Fruit fly (Drosophila melanogaster) whole organism, embryonic: Measurements from ENCODE around the gene CG43925.

Experiments
- Abd-B ChIP-seq: fragments of 200-800 bp; sonication (Bioruptor generic); optimal IDR thresholded peaks from 2 replicates; lab custom pipeline; 2018; ENCODE audit warnings: missing biosample characterization, mild to moderate bottlenecking, missing genetic modification characterization, moderate library complexity
- Asciz ChIP-seq: fragments of 200-800 bp; sonication (Bioruptor generic); optimal IDR thresholded peaks from 2 replicates; lab custom pipeline; 2017; ENCODE audit warnings: missing biosample characterization, mild to moderate bottlenecking, missing genetic modification characterization, missing genetic modification reagents
- CG10462 ChIP-seq: fragments of 200-800 bp; sonication (Bioruptor generic); optimal IDR thresholded peaks from 2 replicates; lab custom pipeline; 2016; ENCODE audit warnings: missing biosample characterization, missing genetic modification characterization
- CG12299 ChIP-seq: fragments of 200-800 bp; sonication (Bioruptor generic); optimal IDR thresholded peaks from 2 replicates; lab custom pipeline; 2018; ENCODE audit warnings: missing biosample characterization, mild to moderate bottlenecking, missing genetic modification characterization
- CG12744 ChIP-seq: fragments of 200-800 bp; sonication (Bioruptor generic); optimal IDR thresholded peaks from 2 replicates; lab custom pipeline; 2016; ENCODE audit warnings: missing biosample characterization, missing genetic modification characterization
- CG13894 ChIP-seq: fragments of 200-800 bp; sonication (Bioruptor generic); optimal IDR thresholded peaks from 3 replicates; lab custom pipeline; 2018; ENCODE audit warnings: missing biosample characterization, mild to moderate bottlenecking, missing genetic modification characterization, moderate library complexity
- CG14667 ChIP-seq: fragments of 200-800 bp; sonication (Bioruptor generic); IDR thresholded peaks from 2 replicates; pipeline ENCODE4 v1.3.6; 2022; ENCODE audit warnings: missing biosample characterization, missing genetic modification characterization
- CG17385 ChIP-seq: fragments of 200-800 bp; sonication (Bioruptor generic); optimal IDR thresholded peaks from 3 replicates; lab custom pipeline; 2018; ENCODE audit warnings: missing biosample characterization, mild to moderate bottlenecking, missing genetic modification characterization
- CG2116 ChIP-seq: fragments of 200-800 bp; sonication (Bioruptor generic); optimal IDR thresholded peaks from 3 replicates; lab custom pipeline; 2018; ENCODE audit warnings: missing biosample characterization, mild to moderate bottlenecking, missing genetic modification characterization
- CG2889 ChIP-seq: fragments of 200-800 bp; sonication (Bioruptor generic); IDR thresholded peaks from 3 replicates; pipeline ENCODE4 v1.3.6; 2022; ENCODE audit warnings: missing biosample characterization, missing genetic modification characterization
- CG30403 ChIP-seq: fragments of 200-800 bp; sonication (Bioruptor generic); optimal IDR thresholded peaks from 3 replicates; lab custom pipeline; 2016; ENCODE audit warnings: missing biosample characterization, missing genetic modification characterization
- CG30431 ChIP-seq: fragments of 200-800 bp; sonication (Bioruptor generic); optimal IDR thresholded peaks from 2 replicates; lab custom pipeline; 2017; ENCODE audit warnings: missing biosample characterization, missing genetic modification characterization
- CG4404 ChIP-seq: fragments of 200-800 bp; sonication (Bioruptor generic); IDR thresholded peaks from 2 replicates; pipeline ENCODE4 v1.3.6; 2022; ENCODE audit warnings: missing biosample characterization, missing genetic modification characterization
- CG4617 ChIP-seq: fragments of 200-800 bp; sonication (Bioruptor generic); optimal IDR thresholded peaks from 3 replicates; lab custom pipeline; 2016; ENCODE audit warnings: missing biosample characterization, missing genetic modification characterization, borderline replicate concordance
- CG6854 ChIP-seq: fragments of 200-800 bp; sonication (Bioruptor generic); optimal IDR thresholded peaks from 3 replicates; lab custom pipeline; 2017; ENCODE audit warnings: missing biosample characterization, mild to moderate bottlenecking, missing genetic modification characterization
- CG9817 ChIP-seq: fragments of 200-800 bp; sonication (Bioruptor generic); optimal IDR thresholded peaks from 2 replicates; lab custom pipeline; 2018; ENCODE audit warnings: missing biosample characterization, mild to moderate bottlenecking, missing genetic modification characterization, moderate library complexity
- Dbx ChIP-seq: fragments of 200-800 bp; sonication (Bioruptor generic); IDR thresholded peaks from 3 replicates; pipeline ENCODE4 v1.3.6; 2022; ENCODE audit warnings: missing biosample characterization, missing genetic modification characterization
- E2f1 ChIP-seq: fragments of 200-800 bp; sonication (Bioruptor generic); IDR thresholded peaks from 2 replicates; pipeline ENCODE4 v1.3.6; 2022; ENCODE audit warnings: missing biosample characterization, missing genetic modification characterization
- Ets65A ChIP-seq: fragments of 200-800 bp; sonication (Bioruptor generic); peaks from one replicate; lab custom pipeline; 2016; ENCODE audit warnings: missing biosample characterization, missing genetic modification characterization
- Fer3 ChIP-seq: fragments of 200-800 bp; sonication (Bioruptor generic); optimal IDR thresholded peaks from 2 replicates; lab custom pipeline; 2018; ENCODE audit warnings: missing biosample characterization, mild to moderate bottlenecking, missing genetic modification characterization, moderate library complexity
- H15 ChIP-seq: fragments of 200-800 bp; sonication (Bioruptor generic); IDR thresholded peaks from 3 replicates; pipeline ENCODE4 v1.3.6; 2022; ENCODE audit warnings: missing biosample characterization, missing genetic modification characterization
- HmgD ChIP-seq: fragments of 200-800 bp; sonication (Bioruptor generic); optimal IDR thresholded peaks from 3 replicates; lab custom pipeline; 2016; ENCODE audit warnings: missing biosample characterization, missing genetic modification characterization
- HmgZ ChIP-seq: fragments of 200-800 bp; sonication (Bioruptor generic); optimal IDR thresholded peaks from 2 replicates; lab custom pipeline; 2018; ENCODE audit warnings: missing biosample characterization, mild to moderate bottlenecking, missing genetic modification characterization
- Hr3 ChIP-seq: fragments of 200-800 bp; sonication (Bioruptor generic); optimal IDR thresholded peaks from 3 replicates; lab custom pipeline; 2016; ENCODE audit warnings: missing biosample characterization, missing genetic modification characterization
- Hr51 ChIP-seq, 2 experiments: fragments of 200-800 bp; sonication (Bioruptor generic); optimal IDR thresholded peaks; 2 replicates in 1 of 2; 3 replicates in 1 of 2; lab custom pipeline; 2016 to 2018; ENCODE audit warnings: missing biosample characterization in 2 of 2, missing genetic modification characterization in 2 of 2, mild to moderate bottlenecking in 1 of 2, moderate library complexity in 1 of 2
- Med ChIP-seq: fragments of 200-800 bp; sonication (Bioruptor generic); peaks from one replicate; lab custom pipeline; 2016; ENCODE audit warnings: missing biosample characterization, missing genetic modification characterization, mild to moderate bottlenecking, inconsistent platforms, moderate library complexity
- NK7.1 ChIP-seq: fragments of 200-800 bp; sonication (Bioruptor generic); optimal IDR thresholded peaks from 3 replicates; lab custom pipeline; 2016; ENCODE audit warnings: missing biosample characterization, missing genetic modification characterization
- Ptx1 ChIP-seq: fragments of 200-800 bp; sonication (Bioruptor generic); IDR thresholded peaks from 2 replicates; pipeline ENCODE4 v1.3.6; 2022; ENCODE audit warnings: missing biosample characterization, missing genetic modification characterization
- Side ChIP-seq: fragments of 200-800 bp; sonication (Bioruptor generic); optimal IDR thresholded peaks from 2 replicates; lab custom pipeline; 2016; ENCODE audit warnings: missing biosample characterization, missing genetic modification characterization
- Spps ChIP-seq: fragments of 200-800 bp; sonication (Bioruptor generic); optimal IDR thresholded peaks from 2 replicates; lab custom pipeline; 2018; ENCODE audit warnings: missing biosample characterization, mild to moderate bottlenecking, missing genetic modification characterization
- ac ChIP-seq: fragments of 200-800 bp; sonication (Bioruptor generic); optimal IDR thresholded peaks from 3 replicates; lab custom pipeline; 2017; ENCODE audit warnings: missing biosample characterization, mild to moderate bottlenecking, missing genetic modification characterization
- al ChIP-seq: fragments of 200-800 bp; sonication (Bioruptor generic); IDR thresholded peaks from 2 replicates; pipeline ENCODE4 v1.3.6; 2022; ENCODE audit warnings: missing biosample characterization, missing genetic modification characterization
- ap ChIP-seq: fragments of 200-800 bp; sonication (Bioruptor generic); IDR thresholded peaks from 2 replicates; pipeline ENCODE4 v1.3.6; 2022; ENCODE audit warnings: missing biosample characterization, missing genetic modification characterization
- ash1 ChIP-seq: fragments of 200-800 bp; sonication (Bioruptor generic); optimal IDR thresholded peaks from 2 replicates; lab custom pipeline; 2018; ENCODE audit warnings: missing biosample characterization, mild to moderate bottlenecking, missing genetic modification characterization
- bcd ChIP-seq: fragments of 200-800 bp; sonication (Bioruptor generic); optimal IDR thresholded peaks from 2 replicates; lab custom pipeline; 2017; ENCODE audit warnings: missing biosample characterization, mild to moderate bottlenecking, missing genetic modification characterization
- bigmax ChIP-seq: fragments of 200-800 bp; sonication (Bioruptor generic); optimal IDR thresholded peaks from 2 replicates; lab custom pipeline; 2018; ENCODE audit warnings: missing biosample characterization, mild to moderate bottlenecking, missing genetic modification characterization
- ci ChIP-seq: fragments of 200-800 bp; sonication (Bioruptor generic); IDR thresholded peaks from 3 replicates; pipeline ENCODE4 v1.3.6; 2022; ENCODE audit warnings: missing biosample characterization, missing genetic modification characterization
- crc ChIP-seq: fragments of 200-800 bp; sonication (Bioruptor generic); optimal IDR thresholded peaks from 2 replicates; lab custom pipeline; 2016; ENCODE audit warnings: missing biosample characterization, missing genetic modification characterization
- da ChIP-seq: fragments of 200-800 bp; sonication (Bioruptor generic); optimal IDR thresholded peaks from 2 replicates; lab custom pipeline; 2016; ENCODE audit warnings: missing biosample characterization, missing genetic modification characterization
- dysf ChIP-seq: fragments of 200-800 bp; sonication (Bioruptor generic); IDR thresholded peaks from 3 replicates; pipeline ENCODE4 v1.3.6; 2022; ENCODE audit warnings: missing biosample characterization, missing genetic modification characterization
- emc ChIP-seq: fragments of 200-800 bp; sonication (Bioruptor generic); optimal IDR thresholded peaks from 2 replicates; lab custom pipeline; 2016; ENCODE audit warnings: missing biosample characterization, missing genetic modification characterization
- nmo ChIP-seq: fragments of 200-800 bp; sonication (Bioruptor generic); optimal IDR thresholded peaks from 2 replicates; lab custom pipeline; 2018; ENCODE audit warnings: missing biosample characterization, mild to moderate bottlenecking, missing genetic modification characterization, moderate library complexity
- psq ChIP-seq: fragments of 200-800 bp; sonication (Bioruptor generic); optimal IDR thresholded peaks from 2 replicates; lab custom pipeline; 2017; ENCODE audit warnings: missing biosample characterization, missing genetic modification characterization
- pzg ChIP-seq: fragments of 200-800 bp; sonication (Bioruptor generic); optimal IDR thresholded peaks from 3 replicates; lab custom pipeline; 2018; ENCODE audit warnings: missing biosample characterization, mild to moderate bottlenecking, missing genetic modification characterization, moderate library complexity
- sens ChIP-seq: fragments of 200-800 bp; sonication (Bioruptor generic); peaks from one replicate; lab custom pipeline; 2016; ENCODE audit warnings: missing biosample characterization, missing genetic modification characterization
- ssp ChIP-seq: fragments of 200-800 bp; sonication (Bioruptor generic); IDR thresholded peaks from 2 replicates; pipeline ENCODE4 v1.3.6; 2022; ENCODE audit warnings: missing biosample characterization, missing genetic modification characterization
- tap ChIP-seq: fragments of 200-800 bp; optimal IDR thresholded peaks from 3 replicates; lab custom pipeline; 2019; ENCODE audit warnings: missing biosample characterization, mild to moderate bottlenecking, missing genetic modification characterization, moderate library complexity
- tll ChIP-seq, 2 experiments: fragments of 200-800 bp in 1 of 2; fragments of >200 bp in 1 of 2; sonication (Bioruptor generic) in 1 of 2; optimal IDR thresholded peaks; 2 replicates each; lab custom pipeline; 2017 to 2019; ENCODE audit warnings: missing biosample characterization in 2 of 2, missing genetic modification characterization in 2 of 2, mild to moderate bottlenecking in 1 of 2, moderate library complexity in 1 of 2
- unc-4 ChIP-seq: fragments of 200-800 bp; sonication (Bioruptor generic); IDR thresholded peaks from 2 replicates; pipeline ENCODE4 v1.3.6; 2022; ENCODE audit warnings: missing biosample characterization, missing genetic modification characterization; ENCODE audit not compliant: partially characterized antibody
- zfh2 ChIP-seq: fragments of 200-800 bp; sonication (Bioruptor generic); optimal IDR thresholded peaks from 2 replicates; lab custom pipeline; 2016; ENCODE audit warnings: missing biosample characterization, missing genetic modification characterization

Gene CG43925

dm6 chr2L:13145035-13145683 is 31.1 kb upstream of the CG43925 start (continued):
- no peak for TF ChIP-seq CG4617 (GFP tag; lab: Kevin White, UChicago)
- TF ChIP-seq Abd-B (GFP tag; lab: Kevin White, UChicago), result peak; percentile 76
- peak; percentile 78 for TF ChIP-seq zfh2 (GFP tag; lab: Kevin White, UChicago)
- TF ChIP-seq NK7.1, result peak; percentile 28
- TF ChIP-seq ac (GFP tag; lab: Kevin White, UChicago), result no peak
- TF ChIP-seq H15, result peak; percentile 66; the same call in 2 of the 3 replicates
- TF ChIP-seq emc, result peak; percentile 31
- TF ChIP-seq CG2116, result no peak
- peak; percentile 71 for TF ChIP-seq bcd (GFP tag; lab: Kevin White, UChicago)
- peak; percentile 76 for TF ChIP-seq CG6854 (GFP tag; lab: Kevin White, UChicago)
- peak; percentile 62 for TF ChIP-seq ap
- peak; percentile 93 for TF ChIP-seq dysf (GFP tag; lab: Robert Waterston, UW)
- TF ChIP-seq crc, result peak; percentile 47
- TF ChIP-seq ci (GFP tag; lab: Robert Waterston, UW), result peak; percentile 37; the same call in 1 of the 3 replicates
- TF ChIP-seq Med (GFP tag; lab: Kevin White, UChicago), result peak; percentile 95
- TF ChIP-seq HmgZ (tag; lab: Kevin White, UChicago), result peak; percentile 54
- peak; percentile 63 for TF ChIP-seq CG14667 (GFP tag; lab: Robert Waterston, UW)
- no peak for TF ChIP-seq pzg (GFP tag; lab: Kevin White, UChicago)
- TF ChIP-seq Spps (tag; lab: Kevin White, UChicago), result no peak
- peak; percentile 54 for TF ChIP-seq Hr3 (GFP tag; lab: Kevin White, UChicago)
- TF ChIP-seq tap (tag; lab: Kevin White, UChicago), result peak; percentile 70
- no peak for TF ChIP-seq ash1
- TF ChIP-seq Asciz, result peak; percentile 58
- peak; percentile 44; the same call in 1 of the 2 replicates for TF ChIP-seq CG4404 (GFP tag; lab: Robert Waterston, UW)
- peak; percentile 87 for TF ChIP-seq Fer3 (tag; lab: Kevin White, UChicago)
- peak; percentile 74 for TF ChIP-seq E2f1
- 0 out of 3 replicates have a peak, but pooled peaks have one; percentile 37 for TF ChIP-seq CG2889 (GFP tag; lab: Robert Waterston, UW)
- no peak for TF ChIP-seq da (GFP tag; lab: Kevin White, UChicago)
- no peak for TF ChIP-seq tll (GFP tag; optimal IDR thresholded peaks at IDR 0.05; lab: Kevin White, UChicago)
- TF ChIP-seq CG30431 (GFP tag; lab: Kevin White, UChicago), result no peak
- TF ChIP-seq ssp (GFP tag; lab: Robert Waterston, UW), result peak; percentile 48
- TF ChIP-seq CG30403, result peak; percentile 82
- peak; percentile 71 for TF ChIP-seq CG12744 (GFP tag; lab: Kevin White, UChicago)
- peak; percentile 86 for TF ChIP-seq Dbx (GFP tag; lab: Robert Waterston, UW)
- peak; percentile 81 for TF ChIP-seq sens
- TF ChIP-seq unc-4, result no peak
- no peak for TF ChIP-seq psq (GFP tag; lab: Kevin White, UChicago)
- peak; percentile 88 for TF ChIP-seq Ptx1
- no peak for TF ChIP-seq HmgD
- TF ChIP-seq CG9817, result peak; percentile 79
- peak; percentile 16 for TF ChIP-seq CG10462 (GFP tag; lab: Kevin White, UChicago)
- peak; percentile 87 for TF ChIP-seq Ets65A
- peak; percentile 63 for TF ChIP-seq Side (GFP tag; lab: Kevin White, UChicago)
- peak; percentile 88 for TF ChIP-seq al (GFP tag; lab: Robert Waterston, UW)
- peak; percentile 71 for TF ChIP-seq CG13894 (tag; lab: Kevin White, UChicago)
- TF ChIP-seq CG17385 (GFP tag; lab: Kevin White, UChicago), result peak; percentile 66
- peak; percentile 15 for TF ChIP-seq CG12299
- peak; percentile 33 to 81 for TF ChIP-seq Hr51 (GFP tag; optimal IDR thresholded peaks at IDR 0.05; lab: Kevin White, UChicago)
- peak; percentile 78 for TF ChIP-seq nmo (GFP tag; lab: Kevin White, UChicago)
- TF ChIP-seq bigmax, result no peak
